Worm (Caenorhabditis elegans) whole organism, L1 larva: Measurements from ENCODE around the gene del-8.
"Not testable (repeated sequence)": the region's sequence is repeated elsewhere in the genome, so short reads cannot be mapped to it uniquely, and the experiment has no call there.

ENCODE experiments used
- C04F5.9 ChIP-seq: sonication (generic microtip); optimal IDR thresholded peaks from 2 replicates; lab custom pipeline; 2016; ENCODE audit warnings: missing genetic modification characterization, missing compliant biosample characterization
- C16A3.4 ChIP-seq: fragments of 150-350 bp; optimal IDR thresholded peaks from 2 replicates; lab custom pipeline; 2014; ENCODE audit warnings: missing biosample characterization, missing genetic modification characterization
- alr-1 ChIP-seq: fragments of 200-800 bp; sonication (Bioruptor generic); optimal IDR thresholded peaks from 2 replicates; lab custom pipeline; 2018; ENCODE audit warnings: borderline replicate concordance, mild to moderate bottlenecking, missing genetic modification characterization, missing compliant biosample characterization
- ama-1 ChIP-seq: fragments of 150-350 bp; optimal IDR thresholded peaks from 2 replicates; lab custom pipeline; 2014
- blmp-1 ChIP-seq: fragments of 150-350 bp; optimal IDR thresholded peaks from 2 replicates; lab custom pipeline; 2014; ENCODE audit warnings: missing biosample characterization, missing genetic modification characterization
- ceh-63 ChIP-seq: fragments of 200-800 bp; sonication (Bioruptor generic); optimal IDR thresholded peaks from 2 replicates; lab custom pipeline; 2018; ENCODE audit warnings: mild to moderate bottlenecking, missing genetic modification characterization, missing compliant biosample characterization
- ceh-8 ChIP-seq: fragments of 200-800 bp; sonication (Bioruptor generic); optimal IDR thresholded peaks from 2 replicates; lab custom pipeline; 2018; ENCODE audit warnings: mild to moderate bottlenecking, missing genetic modification characterization, moderate library complexity, missing compliant biosample characterization
- ceh-82 ChIP-seq, 3 experiments: fragments of 150-350 bp in 1 of 3; sonication (generic microtip) in 2 of 3; optimal IDR thresholded peaks; 2 replicates each; lab custom pipeline; 2014 to 2017; ENCODE audit warnings: missing biosample characterization in 3 of 3, missing genetic modification characterization in 3 of 3
- ceh-90 ChIP-seq: sonication (generic microtip); optimal IDR thresholded peaks from 2 replicates; lab custom pipeline; 2016; ENCODE audit warnings: missing genetic modification characterization, missing compliant biosample characterization
- ces-1 ChIP-seq: fragments of 150-350 bp; optimal IDR thresholded peaks from 2 replicates; lab custom pipeline; 2014; ENCODE audit warnings: missing biosample characterization, missing genetic modification reagents, missing genetic modification characterization
- dpl-1 ChIP-seq, 3 experiments: fragments of 150-350 bp in 2 of 3; sonication (generic microtip) in 1 of 3; optimal IDR thresholded peaks; 2 replicates each; lab custom pipeline; 2014 to 2017; ENCODE audit warnings: missing biosample characterization in 3 of 3, missing genetic modification characterization in 3 of 3, missing genetic modification reagents in 3 of 3
- dsc-1 ChIP-seq: sonication (generic microtip); optimal IDR thresholded peaks from 2 replicates; lab custom pipeline; 2016; ENCODE audit warnings: mild to moderate bottlenecking, missing genetic modification characterization, missing compliant biosample characterization
- efl-3 ChIP-seq: fragments of 200-800 bp; sonication (Bioruptor generic); optimal IDR thresholded peaks from 2 replicates; lab custom pipeline; 2018; ENCODE audit warnings: mild to moderate bottlenecking, missing genetic modification characterization, missing compliant biosample characterization
- ets-5 ChIP-seq: fragments of 200-800 bp; sonication (Bioruptor generic); IDR thresholded peaks from 2 replicates; pipeline ENCODE4 v1.3.6; 2022; ENCODE audit warnings: missing genetic modification characterization, missing compliant biosample characterization
- fkh-4 ChIP-seq: sonication (generic microtip); optimal IDR thresholded peaks from 2 replicates; lab custom pipeline; 2016; ENCODE audit warnings: missing compliant biosample characterization, missing genetic modification characterization, borderline replicate concordance
- fkh-8 ChIP-seq: sonication (generic microtip); optimal IDR thresholded peaks from 2 replicates; lab custom pipeline; 2016; ENCODE audit warnings: mild to moderate bottlenecking, missing genetic modification characterization, missing compliant biosample characterization
- hlh-17 ChIP-seq: fragments of 200-800 bp; sonication (Bioruptor generic); optimal IDR thresholded peaks from 2 replicates; lab custom pipeline; 2018; ENCODE audit warnings: missing genetic modification characterization, mild to moderate bottlenecking, missing compliant biosample characterization, moderate library complexity, borderline replicate concordance
- hpl-2 ChIP-seq: fragments of 150-350 bp; optimal IDR thresholded peaks from 2 replicates; lab custom pipeline; 2014; ENCODE audit warnings: missing biosample characterization, missing genetic modification reagents, missing genetic modification characterization
- irx-1 ChIP-seq: sonication (generic microtip); optimal IDR thresholded peaks from 2 replicates; lab custom pipeline; 2016; ENCODE audit warnings: missing genetic modification characterization, missing compliant biosample characterization
- isw-1 ChIP-seq: fragments of 200-800 bp; sonication (Bioruptor generic); IDR thresholded peaks from 2 replicates; pipeline ENCODE4 v1.3.6; 2022; ENCODE audit warnings: missing genetic modification characterization, missing compliant biosample characterization
- jun-1 ChIP-seq: fragments of 150-350 bp; optimal IDR thresholded peaks from 2 replicates; lab custom pipeline; 2014; ENCODE audit warnings: missing biosample characterization, missing genetic modification reagents, missing genetic modification characterization
- lin-13 ChIP-seq: fragments of 150-350 bp; optimal IDR thresholded peaks from 2 replicates; lab custom pipeline; 2014; ENCODE audit warnings: missing biosample characterization, missing genetic modification reagents, missing genetic modification characterization
- lin-35 ChIP-seq, 2 experiments: fragments of 150-350 bp; optimal IDR thresholded peaks; 2 replicates each; lab custom pipeline; 2014; ENCODE audit warnings: missing biosample characterization in 2 of 2, missing genetic modification characterization in 2 of 2, missing genetic modification reagents in 2 of 2
- lin-39 ChIP-seq: fragments of 150-350 bp; optimal IDR thresholded peaks from 2 replicates; lab custom pipeline; 2014; ENCODE audit warnings: missing biosample characterization, missing genetic modification reagents, missing genetic modification characterization
- mdl-1 ChIP-seq, 2 experiments: fragments of 150-350 bp; optimal IDR thresholded peaks; 2 replicates each; lab custom pipeline; 2014 to 2017; ENCODE audit warnings: missing biosample characterization in 2 of 2, missing genetic modification characterization in 2 of 2, inconsistent platforms in 1 of 2
- mef-2 ChIP-seq: fragments of 150-350 bp; optimal IDR thresholded peaks from 2 replicates; lab custom pipeline; 2014; ENCODE audit warnings: missing biosample characterization, missing genetic modification characterization
- nhr-12 ChIP-seq: sonication (generic microtip); optimal IDR thresholded peaks from 2 replicates; lab custom pipeline; 2017; ENCODE audit warnings: missing biosample characterization, missing genetic modification characterization
- nhr-19 ChIP-seq: fragments of 200-800 bp; sonication (Bioruptor generic); conservative IDR thresholded peaks from 2 replicates; pipeline ENCODE4 v1.3.6; 2022; ENCODE audit warnings: missing genetic modification characterization, missing compliant biosample characterization
- nhr-71 ChIP-seq: sonication (generic microtip); optimal IDR thresholded peaks from 2 replicates; lab custom pipeline; 2016; ENCODE audit warnings: mild to moderate bottlenecking, missing genetic modification characterization, moderate library complexity, missing compliant biosample characterization
- nhr-76 ChIP-seq: sonication (generic microtip); optimal IDR thresholded peaks from 2 replicates; lab custom pipeline; 2017; ENCODE audit warnings: missing biosample characterization, missing genetic modification characterization
- nhr-85 ChIP-seq: sonication (generic microtip); peaks from one replicate; lab custom pipeline; 2016; ENCODE audit warnings: missing genetic modification characterization, inconsistent platforms, missing compliant biosample characterization
- nhr-90 ChIP-seq: sonication (generic microtip); optimal IDR thresholded peaks from 2 replicates; lab custom pipeline; 2016; ENCODE audit warnings: mild to moderate bottlenecking, missing genetic modification characterization, missing compliant biosample characterization; ENCODE audit not compliant: poor library complexity
- pag-3 ChIP-seq: sonication (generic microtip); optimal IDR thresholded peaks from 2 replicates; lab custom pipeline; 2017; ENCODE audit warnings: missing genetic modification characterization, mild to moderate bottlenecking, missing compliant biosample characterization, antibody characterized with exemption, borderline replicate concordance; ENCODE audit not compliant: insufficient read depth
- pax-3 ChIP-seq: fragments of 200-800 bp; sonication (Bioruptor generic); optimal IDR thresholded peaks from 2 replicates; lab custom pipeline; 2018; ENCODE audit warnings: mild to moderate bottlenecking, missing genetic modification characterization, moderate library complexity, missing compliant biosample characterization
- pqm-1 ChIP-seq: sonication (generic microtip); optimal IDR thresholded peaks from 3 replicates; lab custom pipeline; 2017; ENCODE audit warnings: missing biosample characterization, missing genetic modification characterization
- snu-23 ChIP-seq: sonication (generic microtip); optimal IDR thresholded peaks from 2 replicates; lab custom pipeline; 2016; ENCODE audit warnings: missing genetic modification characterization, missing compliant biosample characterization
- unc-30 ChIP-seq: sonication (generic microtip); optimal IDR thresholded peaks from 2 replicates; lab custom pipeline; 2017; ENCODE audit warnings: missing biosample characterization, missing genetic modification characterization
- unc-62 ChIP-seq: fragments of 150-350 bp; optimal IDR thresholded peaks from 2 replicates; lab custom pipeline; 2014; ENCODE audit warnings: missing biosample characterization, missing genetic modification reagents, missing genetic modification characterization
- unc-86 ChIP-seq: sonication (generic microtip); optimal IDR thresholded peaks from 2 replicates; lab custom pipeline; 2016; ENCODE audit warnings: missing genetic modification characterization, missing compliant biosample characterization
- unc-98 ChIP-seq: fragments of 200-800 bp; sonication (Bioruptor generic); IDR thresholded peaks from 2 replicates; pipeline ENCODE4 v1.3.6; 2022; ENCODE audit warnings: missing genetic modification characterization, missing compliant biosample characterization
- vab-15 ChIP-seq: sonication (generic microtip); optimal IDR thresholded peaks from 2 replicates; lab custom pipeline; 2017; ENCODE audit warnings: missing genotype, mild to moderate bottlenecking, missing genetic modification characterization, missing compliant biosample characterization
- xbp-1 ChIP-seq: sonication (generic microtip); optimal IDR thresholded peaks from 2 replicates; lab custom pipeline; 2016; ENCODE audit warnings: missing genetic modification characterization, missing compliant biosample characterization
- zag-1 ChIP-seq: fragments of 150-350 bp; optimal IDR thresholded peaks from 2 replicates; lab custom pipeline; 2014; ENCODE audit warnings: missing biosample characterization, missing genetic modification characterization
- zip-4 ChIP-seq: fragments of 200-800 bp; sonication (Bioruptor generic); optimal IDR thresholded peaks from 2 replicates; lab custom pipeline; 2018; ENCODE audit warnings: mild to moderate bottlenecking, missing genetic modification characterization, moderate library complexity, missing compliant biosample characterization

Gene del-8

DNA sequence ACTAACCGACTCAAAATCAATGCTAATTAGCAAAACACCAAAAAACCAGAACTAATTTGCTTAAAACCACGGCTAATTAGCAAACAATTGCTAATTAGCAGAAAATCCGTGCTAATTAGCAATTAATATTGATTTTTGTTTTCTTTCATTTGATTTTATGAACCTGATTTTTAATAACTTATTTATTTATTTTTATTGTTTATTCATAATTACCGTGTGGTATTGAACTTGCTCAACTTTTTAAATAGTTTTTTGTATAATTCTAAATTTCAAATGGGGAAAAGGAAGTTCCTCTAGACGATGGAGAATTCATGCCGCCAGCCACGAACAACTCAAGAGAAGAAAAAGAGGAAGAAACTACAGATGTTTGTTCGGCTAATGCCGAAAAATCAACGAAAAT lies 36.6 kb downstream of the del-8 start, which contains the start of gene F34H10.1:
Gene F34H10.1, plus strand, starts transcription at position 301 of the 400 bp plus-strand sequence.
- TF ChIP-seq pax-3; ets-5 (GFP tag; lab: Robert Waterston, UW); nhr-19 (GFP tag; lab: Robert Waterston, UW): not testable (repeated sequence)

DNA sequence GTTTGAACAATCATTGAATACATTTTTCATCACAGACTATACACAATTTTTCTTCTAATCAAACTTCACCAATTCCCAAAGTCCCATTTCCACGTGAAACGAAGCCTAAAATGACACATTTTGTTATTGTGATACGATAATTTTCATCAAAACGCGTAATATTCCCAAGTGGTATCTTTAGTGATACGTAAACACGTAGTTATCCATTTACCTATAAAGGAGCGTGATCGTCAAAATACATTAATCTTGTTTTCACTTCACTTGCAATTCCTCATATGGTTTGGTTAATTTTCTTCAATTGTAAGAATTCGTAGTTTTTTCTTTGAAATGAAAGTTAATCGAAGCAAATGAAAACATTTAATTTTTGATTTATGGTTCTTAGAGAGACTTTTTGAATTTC lies 40.3 kb downstream of the del-8 start:
- TF ChIP-seq unc-30 (tag; lab: Kevin White, UChicago), result no peak
- TF ChIP-seq lin-39 (tag; lab: Kevin White, UChicago), result no peak
- TF ChIP-seq ceh-8 (GFP tag; lab: Kevin White, UChicago), result peak; percentile 72
- TF ChIP-seq alr-1 (tag; lab: Kevin White, UChicago), result no peak
- no peak for TF ChIP-seq hpl-2 (GFP tag; lab: Kevin White, UChicago)
- TF ChIP-seq hlh-17 (GFP tag; lab: Kevin White, UChicago), result no peak
- TF ChIP-seq C16A3.4 (tag; lab: Kevin White, UChicago), result no peak
- no peak for TF ChIP-seq isw-1 (GFP tag; lab: Robert Waterston, UW)
- no peak for TF ChIP-seq vab-15 (tag; lab: Kevin White, UChicago)
- TF ChIP-seq irx-1 (tag; lab: Kevin White, UChicago), result no peak
- TF ChIP-seq zip-4, result no peak
- TF ChIP-seq jun-1, result no peak
- TF ChIP-seq C04F5.9 (tag; lab: Kevin White, UChicago), result no peak
- TF ChIP-seq ets-5 (GFP tag; lab: Robert Waterston, UW), result no peak
- peak; percentile 66 for TF ChIP-seq fkh-8 (tag; lab: Kevin White, UChicago)
- peak; percentile 25 for TF ChIP-seq nhr-71
- TF ChIP-seq xbp-1 (tag; lab: Kevin White, UChicago), result no peak
- no peak for TF ChIP-seq pqm-1 (tag; lab: Kevin White, UChicago)
- no peak for TF ChIP-seq mef-2 (tag; lab: Kevin White, UChicago)
- TF ChIP-seq efl-3 (GFP tag; lab: Kevin White, UChicago), result no peak
- no peak for TF ChIP-seq ceh-63 (GFP tag; lab: Kevin White, UChicago)
- peak; percentile 10 for TF ChIP-seq blmp-1 (tag; lab: Kevin White, UChicago)
- no peak for TF ChIP-seq unc-62
- no peak for TF ChIP-seq ceh-82 (tag; optimal IDR thresholded peaks at IDR 0.05; lab: Kevin White, UChicago)
- TF ChIP-seq lin-13, result no peak
- TF ChIP-seq ceh-90, result no peak
- no peak for TF ChIP-seq ama-1 (lab: Kevin White, UChicago)
- TF ChIP-seq mdl-1 (tag; optimal IDR thresholded peaks at IDR 0.05; lab: Kevin White, UChicago), result no peak
- no peak for TF ChIP-seq nhr-12 (tag; lab: Kevin White, UChicago)
- no peak for TF ChIP-seq dpl-1 (GFP tag; optimal IDR thresholded peaks at IDR 0.05; lab: Kevin White, UChicago)
- TF ChIP-seq dsc-1 (tag; lab: Kevin White, UChicago), result no peak
- no peak for TF ChIP-seq nhr-85 (tag; lab: Kevin White, UChicago)
- no peak for TF ChIP-seq pag-3
- TF ChIP-seq zag-1, result no peak
- no peak for TF ChIP-seq lin-35 (GFP tag; optimal IDR thresholded peaks at IDR 0.05; lab: Kevin White, UChicago)
- no peak for TF ChIP-seq unc-86 (tag; lab: Kevin White, UChicago)

- TF ChIP-seq unc-62, result no peak
- no peak for TF ChIP-seq pax-3
- TF ChIP-seq nhr-76 (tag; lab: Kevin White, UChicago), result no peak
- no peak for TF ChIP-seq lin-39 (tag; lab: Kevin White, UChicago)
- TF ChIP-seq nhr-90 (tag; lab: Kevin White, UChicago), result no peak
- TF ChIP-seq snu-23 (GFP tag; lab: Kevin White, UChicago), result no peak
- no peak for TF ChIP-seq fkh-4 (tag; lab: Kevin White, UChicago)
- TF ChIP-seq unc-98, result no peak
- TF ChIP-seq ets-5 (GFP tag; lab: Robert Waterston, UW), result no peak
- no peak for TF ChIP-seq nhr-71
- TF ChIP-seq ces-1 (GFP tag; lab: Kevin White, UChicago), result no peak
- TF ChIP-seq irx-1 (tag; lab: Kevin White, UChicago), result no peak
- TF ChIP-seq unc-86 (tag; lab: Kevin White, UChicago), result no peak
- TF ChIP-seq hpl-2 (GFP tag; lab: Kevin White, UChicago), result no peak
- TF ChIP-seq, all 84 proteins: peak for 0
Observed at ce11 chrX:9634925-9635324, 45.7 kb downstream of the del-8 start, which contains the start of gene F34H10.3. F34H10.3 (minus strand) TSS chrX:9635025.
